Fruit fly (Drosophila melanogaster) whole organism, embryonic: ENCODE measurements around the gene SkpE.

Source experiments
- Ada2b ChIP-seq: fragments of 200-800 bp; sonication (Bioruptor generic); IDR thresholded peaks from 2 replicates; pipeline ENCODE4 v1.3.6; 2022; ENCODE audit warnings: missing biosample characterization, missing genetic modification characterization
- Antp ChIP-seq: fragments of 200-800 bp; sonication (Bioruptor generic); optimal IDR thresholded peaks from 3 replicates; lab custom pipeline; 2016; ENCODE audit warnings: missing biosample characterization, missing genetic modification characterization
- Awh ChIP-seq: fragments of 200-800 bp; sonication (Bioruptor generic); IDR thresholded peaks from 2 replicates; pipeline ENCODE4, ENCODE4 v1.3.6; 2022; ENCODE audit warnings: missing biosample characterization, missing genetic modification characterization
- Bteb2 ChIP-seq: fragments of 200-800 bp; sonication (Bioruptor generic); optimal IDR thresholded peaks from 2 replicates; lab custom pipeline; 2016; ENCODE audit warnings: missing biosample characterization, missing genetic modification characterization
- CG1024 ChIP-seq: fragments of 200-800 bp; sonication (Bioruptor generic); IDR thresholded peaks from 2 replicates; pipeline ENCODE4 v1.3.6; 2022; ENCODE audit warnings: missing biosample characterization, missing genetic modification characterization
- CG10267 ChIP-seq: fragments of 200-800 bp; sonication (Bioruptor generic); optimal IDR thresholded peaks from 2 replicates; lab custom pipeline; 2018; ENCODE audit warnings: missing biosample characterization, mild to moderate bottlenecking, missing genetic modification characterization, moderate library complexity
- CG11398 ChIP-seq: fragments of 200-800 bp; sonication (Bioruptor generic); optimal IDR thresholded peaks from 2 replicates; lab custom pipeline; 2016; ENCODE audit warnings: missing biosample characterization, missing genetic modification characterization
- CG11696 ChIP-seq: fragments of 200-800 bp; sonication (Bioruptor generic); IDR thresholded peaks from 2 replicates; pipeline ENCODE4 v1.3.6; 2022; ENCODE audit warnings: missing biosample characterization, missing genetic modification characterization
- CG12219 ChIP-seq: fragments of 200-800 bp; sonication (Bioruptor generic); optimal IDR thresholded peaks from 3 replicates; lab custom pipeline; 2018; ENCODE audit warnings: missing biosample characterization, mild to moderate bottlenecking, missing genetic modification characterization
- CG1233 ChIP-seq: fragments of 200-800 bp; sonication (Bioruptor generic); optimal IDR thresholded peaks from 4 replicates; lab custom pipeline; 2018; ENCODE audit warnings: missing biosample characterization, mild to moderate bottlenecking, missing genetic modification characterization
- CG14710 ChIP-seq: fragments of 200-800 bp; sonication (Bioruptor generic); optimal IDR thresholded peaks from 3 replicates; lab custom pipeline; 2019; ENCODE audit warnings: missing biosample characterization, mild to moderate bottlenecking, missing genetic modification characterization, moderate library complexity
- CG15073 ChIP-seq: fragments of 200-800 bp; sonication (Bioruptor generic); optimal IDR thresholded peaks from 2 replicates; lab custom pipeline; 2016; ENCODE audit warnings: missing biosample characterization, missing genetic modification characterization
- CG15514 ChIP-seq: fragments of 200-800 bp; sonication (Bioruptor generic); optimal IDR thresholded peaks from 3 replicates; lab custom pipeline; 2017; ENCODE audit warnings: missing biosample characterization, missing genetic modification characterization, mild to moderate bottlenecking, moderate library complexity, missing genetic modification reagents
- CG15696 ChIP-seq: fragments of 200-800 bp; sonication (Bioruptor generic); optimal IDR thresholded peaks from 2 replicates; lab custom pipeline; 2019; ENCODE audit warnings: missing biosample characterization, mild to moderate bottlenecking, missing genetic modification characterization, moderate library complexity
- CG17186 ChIP-seq: fragments of 200-800 bp; sonication (Bioruptor generic); optimal IDR thresholded peaks from 3 replicates; lab custom pipeline; 2017; ENCODE audit warnings: missing biosample characterization, missing genetic modification reagents, missing genetic modification characterization
- CG2129 ChIP-seq: fragments of 200-800 bp; sonication (Bioruptor generic); IDR thresholded peaks from 2 replicates; pipeline ENCODE4 v1.3.6; 2022; ENCODE audit warnings: missing biosample characterization, missing genetic modification characterization; ENCODE audit not compliant: partially characterized antibody
- CG2889 ChIP-seq: fragments of 200-800 bp; sonication (Bioruptor generic); IDR thresholded peaks from 3 replicates; pipeline ENCODE4 v1.3.6; 2022; ENCODE audit warnings: missing biosample characterization, missing genetic modification characterization
- CG31224 ChIP-seq: fragments of 200-800 bp; sonication (Bioruptor generic); IDR thresholded peaks from 2 replicates; pipeline ENCODE4 v1.3.6; 2022; ENCODE audit warnings: missing biosample characterization, missing genetic modification characterization
- CG6654 ChIP-seq: fragments of 200-800 bp; sonication (Bioruptor generic); optimal IDR thresholded peaks from 2 replicates; lab custom pipeline; 2017; ENCODE audit warnings: missing biosample characterization, mild to moderate bottlenecking, missing genetic modification characterization
- CG6813 ChIP-seq: fragments of 200-800 bp; sonication (Bioruptor generic); optimal IDR thresholded peaks from 2 replicates; lab custom pipeline; 2017; ENCODE audit warnings: missing biosample characterization, missing genetic modification characterization, mild to moderate bottlenecking, moderate library complexity, missing genetic modification reagents
- CG8359 ChIP-seq: fragments of 200-800 bp; sonication (Bioruptor generic); optimal IDR thresholded peaks from 2 replicates; lab custom pipeline; 2017; ENCODE audit warnings: missing biosample characterization, mild to moderate bottlenecking, missing genetic modification characterization, borderline replicate concordance
- CG8478 ChIP-seq: fragments of >200 bp; optimal IDR thresholded peaks from 2 replicates; lab custom pipeline; 2018
- CG9215 ChIP-seq: fragments of 200-800 bp; sonication (Bioruptor generic); IDR thresholded peaks from 2 replicates; pipeline ENCODE4 v1.3.6; 2022; ENCODE audit warnings: missing biosample characterization, missing genetic modification characterization
- D ChIP-seq, 2 experiments: fragments of 200-800 bp in 1 of 2; fragments of >200 bp in 1 of 2; sonication (Bioruptor generic) in 1 of 2; optimal IDR thresholded peaks; 2 replicates in 1 of 2; 3 replicates in 1 of 2; lab custom pipeline; 2017; ENCODE audit warnings: mild to moderate bottlenecking in 1 of 2, missing biosample characterization in 1 of 2, missing genetic modification characterization in 1 of 2, missing genetic modification reagents in 1 of 2
- Dref ChIP-seq: fragments of 200-800 bp; sonication (Bioruptor generic); IDR thresholded peaks from 2 replicates; pipeline ENCODE4 v1.3.6; 2022; ENCODE audit warnings: missing biosample characterization, missing genetic modification characterization
- Fer1 ChIP-seq: fragments of 200-800 bp; sonication (Bioruptor generic); optimal IDR thresholded peaks from 2 replicates; lab custom pipeline; 2017; ENCODE audit warnings: missing biosample characterization, mild to moderate bottlenecking, missing genetic modification characterization
- GATAe ChIP-seq: fragments of 200-800 bp; sonication (Bioruptor generic); conservative IDR thresholded peaks from 2 replicates; pipeline ENCODE4 v1.3.6; 2022; ENCODE audit warnings: missing biosample characterization, missing genetic modification characterization
- Hr78 ChIP-seq, 2 experiments: fragments of 200-800 bp in 1 of 2; fragments of >200 bp in 1 of 2; sonication (Bioruptor generic) in 1 of 2; optimal IDR thresholded peaks; 2 replicates each; lab custom pipeline; 2017 to 2019; ENCODE audit warnings: missing biosample characterization in 2 of 2, missing genetic modification characterization in 2 of 2, mild to moderate bottlenecking in 1 of 2, moderate library complexity in 1 of 2
- Mes4 ChIP-seq: fragments of 200-800 bp; sonication (Bioruptor generic); optimal IDR thresholded peaks from 2 replicates; lab custom pipeline; 2016; ENCODE audit warnings: missing biosample characterization, missing genetic modification characterization
- Nf-YA ChIP-seq: fragments of 200-800 bp; sonication (Bioruptor generic); IDR thresholded peaks from 2 replicates; pipeline ENCODE4 v1.3.6; 2022; ENCODE audit warnings: missing biosample characterization, missing genetic modification characterization
- Nf-YB ChIP-seq: fragments of 200-800 bp; sonication (Bioruptor generic); optimal IDR thresholded peaks from 3 replicates; lab custom pipeline; 2019; ENCODE audit warnings: missing biosample characterization, mild to moderate bottlenecking, missing genetic modification characterization, moderate library complexity
- Oli ChIP-seq: fragments of 200-800 bp; sonication (Bioruptor generic); optimal IDR thresholded peaks from 2 replicates; lab custom pipeline; 2018; ENCODE audit warnings: missing biosample characterization, mild to moderate bottlenecking, missing genetic modification characterization, moderate library complexity
- bbx ChIP-seq: fragments of 200-800 bp; sonication (Bioruptor generic); IDR thresholded peaks from 2 replicates; pipeline ENCODE4 v1.3.6; 2022; ENCODE audit warnings: missing biosample characterization, missing genetic modification characterization; ENCODE audit not compliant: partially characterized antibody
- bsh ChIP-seq, 2 experiments: fragments of 200-800 bp; sonication (Bioruptor generic); optimal IDR thresholded peaks; 2 replicates each; lab custom pipeline; 2017 to 2018; ENCODE audit warnings: mild to moderate bottlenecking in 2 of 2, missing biosample characterization in 2 of 2, missing genetic modification characterization in 2 of 2, moderate library complexity in 1 of 2
- cas ChIP-seq: fragments of 200-800 bp; sonication (Bioruptor generic); IDR thresholded peaks from 2 replicates; pipeline ENCODE4 v1.3.6; 2022; ENCODE audit warnings: missing biosample characterization, missing genetic modification characterization
- dati ChIP-seq: fragments of 200-800 bp; sonication (Bioruptor generic); IDR thresholded peaks from 2 replicates; pipeline ENCODE4 v1.3.6; 2022; ENCODE audit warnings: missing biosample characterization, missing genetic modification characterization
- fd64A ChIP-seq: fragments of 200-800 bp; sonication (Bioruptor generic); optimal IDR thresholded peaks from 3 replicates; lab custom pipeline; 2018; ENCODE audit warnings: missing biosample characterization, mild to moderate bottlenecking, missing genetic modification characterization
- gro ChIP-seq: fragments of 200-800 bp; sonication (Bioruptor generic); optimal IDR thresholded peaks from 2 replicates; lab custom pipeline; 2016; ENCODE audit warnings: missing biosample characterization, missing genetic modification characterization
- gsb-n ChIP-seq: fragments of 200-800 bp; sonication (Bioruptor generic); optimal IDR thresholded peaks from 3 replicates; lab custom pipeline; 2018; ENCODE audit warnings: missing biosample characterization, mild to moderate bottlenecking, missing genetic modification characterization
- hkb ChIP-seq, 2 experiments: fragments of 200-800 bp in 1 of 2; fragments of >200 bp in 1 of 2; sonication (Bioruptor generic) in 1 of 2; IDR thresholded peaks in 1 of 2; optimal IDR thresholded peaks in 1 of 2; 2 replicates each; pipeline versions ENCODE4 v1.3.6 to Lab custom; 2017 to 2022; ENCODE audit warnings: missing biosample characterization in 1 of 2, missing genetic modification characterization in 1 of 2
- kni ChIP-seq: fragments of 200-800 bp; sonication (Bioruptor generic); optimal IDR thresholded peaks from 3 replicates; lab custom pipeline; 2017; ENCODE audit warnings: mild to moderate bottlenecking, missing biosample characterization, missing genetic modification reagents, missing genetic modification characterization
- maf-S ChIP-seq: fragments of 200-800 bp; sonication (Bioruptor generic); optimal IDR thresholded peaks from 2 replicates; lab custom pipeline; 2016; ENCODE audit warnings: missing biosample characterization, missing genetic modification characterization
- nerfin-2 ChIP-seq: fragments of 200-800 bp; sonication (Bioruptor generic); IDR thresholded peaks from 2 replicates; pipeline ENCODE4 v1.3.6; 2022; ENCODE audit warnings: missing biosample characterization, missing genetic modification characterization; ENCODE audit not compliant: partially characterized antibody
- pfk ChIP-seq: fragments of 200-800 bp; sonication (Bioruptor generic); optimal IDR thresholded peaks from 2 replicates; lab custom pipeline; 2018; ENCODE audit warnings: missing biosample characterization, mild to moderate bottlenecking, missing genetic modification characterization, moderate library complexity
- prd ChIP-seq, 3 experiments: fragments of >200 bp in 2 of 3; fragments of 200-800 bp in 1 of 3; sonication (Bioruptor generic) in 1 of 3; optimal IDR thresholded peaks in 2 of 3; IDR thresholded peaks in 1 of 3; 2 replicates in 2 of 3; 3 replicates in 1 of 3; pipeline versions ENCODE4 v1.3.6 to Lab custom; 2017 to 2022; ENCODE audit warnings: missing biosample characterization in 1 of 3, missing genetic modification characterization in 1 of 3
- pum ChIP-seq: fragments of 200-800 bp; sonication (Bioruptor generic); optimal IDR thresholded peaks from 2 replicates; lab custom pipeline; 2016; ENCODE audit warnings: missing biosample characterization, missing genetic modification characterization
- sd ChIP-seq: fragments of 200-800 bp; sonication (Bioruptor generic); optimal IDR thresholded peaks from 3 replicates; lab custom pipeline; 2018; ENCODE audit warnings: missing biosample characterization, mild to moderate bottlenecking, missing genetic modification characterization, moderate library complexity
- sens ChIP-seq: fragments of 200-800 bp; sonication (Bioruptor generic); peaks from one replicate; lab custom pipeline; 2016; ENCODE audit warnings: missing biosample characterization, missing genetic modification characterization
- wek ChIP-seq: fragments of 200-800 bp; sonication (Bioruptor generic); optimal IDR thresholded peaks from 3 replicates; lab custom pipeline; 2018; ENCODE audit warnings: missing biosample characterization, mild to moderate bottlenecking, missing genetic modification characterization, moderate library complexity

SkpE gene

DNA sequence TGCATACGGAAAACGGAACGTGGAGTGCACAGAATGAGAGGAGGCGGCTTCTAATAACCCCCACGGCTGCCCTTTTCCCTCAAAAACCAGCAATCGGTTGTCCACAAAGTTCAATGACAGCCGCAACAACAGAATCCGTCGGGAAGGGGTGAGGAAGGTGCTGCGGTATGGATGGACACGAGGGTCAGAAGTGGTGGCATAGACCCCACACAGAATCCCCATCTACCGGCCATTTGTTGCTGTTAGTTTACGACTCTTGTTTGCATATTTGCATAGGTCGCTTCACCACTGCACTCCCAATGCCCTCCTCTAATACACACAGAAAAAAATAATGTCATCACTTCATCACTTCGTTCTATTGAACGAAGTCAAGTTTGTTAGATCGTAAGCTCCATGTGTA is 15.2 kb upstream of the SkpE start (continued):
- TF ChIP-seq Mes4 (GFP tag; lab: Kevin White, UChicago) (peak; percentile 10), wek (peak; percentile 19), Hr78 (GFP tag; optimal IDR thresholded peaks at IDR 0.05; lab: Kevin White, UChicago) (peak in 1 of 2 experiments; percentile 57), gro (GFP tag; lab: Kevin White, UChicago) (no peak), CG14710 (tag; lab: Kevin White, UChicago) (peak; percentile 19), Nf-YA (GFP tag; lab: Robert Waterston, UW) (no peak), cas (GFP tag; lab: Robert Waterston, UW) (no peak), sens (GFP tag; lab: Kevin White, UChicago) (peak; percentile 89), maf-S (GFP tag; lab: Kevin White, UChicago) (no peak), CG11398 (GFP tag; lab: Kevin White, UChicago) (peak; percentile 17), CG2889 (GFP tag; lab: Robert Waterston, UW) (no peak), Ada2b (GFP tag; lab: Robert Waterston, UW) (no peak), fd64A (GFP tag; lab: Kevin White, UChicago) (no peak), gsb-n (tag; lab: Kevin White, UChicago) (peak; percentile 3), CG8359 (no peak), sd (no peak), D (optimal IDR thresholded peaks at IDR 0.05; lab: Kevin White, UChicago) (no peak), D (GFP tag; optimal IDR thresholded peaks at IDR 0.05; lab: Kevin White, UChicago) (peak; percentile 18), CG10267 (tag; lab: Kevin White, UChicago) (no peak), CG15514 (GFP tag; lab: Kevin White, UChicago) (no peak), nerfin-2 (no peak), CG2129 (GFP tag; lab: Robert Waterston, UW) (no peak), CG1024 (no peak), CG12219 (GFP tag; lab: Kevin White, UChicago) (no peak), Bteb2 (no peak), prd (optimal IDR thresholded peaks at IDR 0.05; lab: Kevin White, UChicago) (no peak), prd (GFP tag; IDR thresholded peaks at IDR 0.05; lab: Robert Waterston, UW) (0 out of 3 replicates have a peak, but pooled peaks have one; percentile 5), CG15073 (GFP tag; lab: Kevin White, UChicago) (no peak), pfk (GFP tag; lab: Kevin White, UChicago) (no peak), GATAe (GFP tag; lab: Robert Waterston, UW) (no peak), pum (GFP tag; lab: Kevin White, UChicago) (no peak), bsh (GFP tag; optimal IDR thresholded peaks at IDR 0.05; lab: Kevin White, UChicago) (peak in 1 of 2 experiments; percentile 54), hkb (optimal IDR thresholded peaks at IDR 0.05; lab: Kevin White, UChicago) (no peak), hkb (GFP tag; IDR thresholded peaks at IDR 0.05; lab: Robert Waterston, UW) (no peak), CG11696 (GFP tag; lab: Robert Waterston, UW) (no peak), bbx (GFP tag; lab: Robert Waterston, UW) (no peak), Antp (GFP tag; lab: Kevin White, UChicago) (peak; percentile 8), CG6813 (GFP tag; lab: Kevin White, UChicago) (peak; percentile 37), CG31224 (GFP tag; lab: Robert Waterston, UW) (no peak), Nf-YB (no peak), CG8478 (lab: Kevin White, UChicago) (no peak), CG15696 (peak; percentile 51), kni (no peak), CG1233 (GFP tag; lab: Kevin White, UChicago) (no peak), Awh (GFP tag; lab: Robert Waterston, UW) (no peak), CG6654 (GFP tag; lab: Kevin White, UChicago) (no peak), CG17186 (GFP tag; lab: Kevin White, UChicago) (no peak), Fer1 (GFP tag; lab: Kevin White, UChicago) (no peak), dati (GFP tag; lab: Robert Waterston, UW) (no peak), CG9215 (GFP tag; lab: Robert Waterston, UW) (no peak), Oli (no peak), Dref (GFP tag; lab: Robert Waterston, UW) (no peak)
